Fruit fly (Drosophila melanogaster): ENCODE measurements around the gene CG31088.

Gene CG31088

dm6 chr3R:15965169-15965568, 14.4 kb upstream of the CG31088 start, which contains the start of the genes CG32856 and Rbf2 (continued):
- TF ChIP-seq rib (GFP tag; IDR thresholded peaks at IDR 0.05) (no peak), Fer3 (tag; optimal IDR thresholded peaks at IDR 0.05) (peak; percentile 43), Mes4 (GFP tag; optimal IDR thresholded peaks at IDR 0.05) (peak; percentile 68), HLH4C (GFP tag; IDR thresholded peaks at IDR 0.05; ENCODE audit: partially characterized antibody) (peak; percentile 92), danr (GFP tag; IDR thresholded peaks at IDR 0.05) (no peak), Lim3 (GFP tag; IDR thresholded peaks at IDR 0.05) (no peak), CG8388 (GFP tag; optimal IDR thresholded peaks at IDR 0.05) (peak; percentile 79), Hr3 (GFP tag; optimal IDR thresholded peaks at IDR 0.05) (peak; percentile 80), NfI (GFP tag; optimal IDR thresholded peaks at IDR 0.05) (peak; percentile 84), Sox100B (GFP tag; optimal IDR thresholded peaks at IDR 0.05) (no peak), sens (GFP tag) (peak; percentile 93), sob (GFP tag; IDR thresholded peaks at IDR 0.05) (peak; percentile 44; the same call in 1 of the 2 replicates), Scr (GFP tag; IDR thresholded peaks at IDR 0.05; ENCODE audit: partially characterized antibody) (peak; percentile 78), Dip3 (GFP tag; optimal IDR thresholded peaks at IDR 0.05) (peak; percentile 84), CG4730 (GFP tag; IDR thresholded peaks at IDR 0.05) (no peak), grau (tag; optimal IDR thresholded peaks at IDR 0.05) (peak; percentile 91), NC2β (GFP tag; optimal IDR thresholded peaks at IDR 0.05) (peak; percentile 8), CG10274 (GFP tag; optimal IDR thresholded peaks at IDR 0.05) (no peak), Tbp (GFP tag; optimal IDR thresholded peaks at IDR 0.05) (no peak), Oli (tag; optimal IDR thresholded peaks at IDR 0.05) (no peak), unpg (GFP tag; optimal IDR thresholded peaks at IDR 0.05) (peak; percentile 93), CG14860 (GFP tag; IDR thresholded peaks at IDR 0.05; ENCODE audit: partially characterized antibody) (peak; percentile 84), CG10366 (GFP tag; IDR thresholded peaks at IDR 0.05) (peak; percentile 80), onecut (GFP tag; IDR thresholded peaks at IDR 0.05) (no peak), CG34376 (GFP tag; optimal IDR thresholded peaks at IDR 0.05) (no peak), CG2875 (GFP tag; optimal IDR thresholded peaks at IDR 0.05) (peak; percentile 3), NFAT (GFP tag; IDR thresholded peaks at IDR 0.05) (peak; percentile 68; the same call in 1 of the 2 replicates), Awh (GFP tag; IDR thresholded peaks at IDR 0.05) (no peak), CG3838 (GFP tag; optimal IDR thresholded peaks at IDR 0.05) (peak; percentile 63), gcm (GFP tag; optimal IDR thresholded peaks at IDR 0.05) (no peak), CG12744 (GFP tag; optimal IDR thresholded peaks at IDR 0.05) (peak; percentile 78), CG31224 (GFP tag; IDR thresholded peaks at IDR 0.05) (no peak), CG5953 (GFP tag; IDR thresholded peaks at IDR 0.05) (peak; percentile 14; the same call in 1 of the 2 replicates), HHEX (GFP tag; optimal IDR thresholded peaks at IDR 0.05) (no peak), B-H1 (GFP tag; IDR thresholded peaks at IDR 0.05) (no peak), Gug (GFP tag; IDR thresholded peaks at IDR 0.05) (no peak), p53 (GFP tag; optimal IDR thresholded peaks at IDR 0.05) (no peak), CG8944 (GFP tag; optimal IDR thresholded peaks at IDR 0.05) (peak; percentile 16), CG8478 (optimal IDR thresholded peaks at IDR 0.05) (no peak), Hand (GFP tag; optimal IDR thresholded peaks at IDR 0.05) (peak; percentile 61), salm (tag; optimal IDR thresholded peaks at IDR 0.05) (peak; percentile 75), bbx (GFP tag; IDR thresholded peaks at IDR 0.05; ENCODE audit: partially characterized antibody) (peak; percentile 88), gce (GFP tag; IDR thresholded peaks at IDR 0.05) (no peak), CG9727 (GFP tag; optimal IDR thresholded peaks at IDR 0.05) (no peak), CG11723 (GFP tag; optimal IDR thresholded peaks at IDR 0.05) (peak; percentile 43), psq (GFP tag; optimal IDR thresholded peaks at IDR 0.05) (peak; percentile 46), ac (GFP tag; optimal IDR thresholded peaks at IDR 0.05) (no peak), MBD-R2 (GFP tag; IDR thresholded peaks at IDR 0.05) (peak; percentile 91), hbn (GFP tag; IDR thresholded peaks at IDR 0.05; ENCODE audit: partially characterized antibody) (peak; percentile 47; the same call in 1 of the 2 replicates), ci (GFP tag; IDR thresholded peaks at IDR 0.05) (no peak; the same call in 2 of the 3 replicates), Pdp1 (GFP tag; optimal IDR thresholded peaks at IDR 0.05) (peak; percentile 79 to 86), CG10543 (GFP tag; optimal IDR thresholded peaks at IDR 0.05) (no peak)
